Worm (Caenorhabditis elegans): ENCODE data around the gene F56D6.20.

ce11 chrIV:3926117-3926516 lies 13.4 kb downstream of the F56D6.20 start, which contains the start of gene clec-68:
- TF ChIP-seq ama-1 (optimal IDR thresholded peaks at IDR 0.05) (no peak), F13H6.1 (tag; optimal IDR thresholded peaks at IDR 0.05) (no peak)

Data from whole organism, late embryonic.